Fruit fly (Drosophila melanogaster): ENCODE data around the gene gskt.

- TF ChIP-seq psq (optimal IDR thresholded peaks at IDR 0.05) (no peak), Dll (optimal IDR thresholded peaks at IDR 0.05) (no peak), CG8478 (optimal IDR thresholded peaks at IDR 0.05) (no peak), usp (GFP tag; optimal IDR thresholded peaks at IDR 0.05) (no peak)
Measured at dm6 chr3R:31336291-31336690, 35.9 kb upstream of the gskt start.

Data from whole organism.